Worm (Caenorhabditis elegans): ENCODE results near the gene F56D6.12.

DNA sequence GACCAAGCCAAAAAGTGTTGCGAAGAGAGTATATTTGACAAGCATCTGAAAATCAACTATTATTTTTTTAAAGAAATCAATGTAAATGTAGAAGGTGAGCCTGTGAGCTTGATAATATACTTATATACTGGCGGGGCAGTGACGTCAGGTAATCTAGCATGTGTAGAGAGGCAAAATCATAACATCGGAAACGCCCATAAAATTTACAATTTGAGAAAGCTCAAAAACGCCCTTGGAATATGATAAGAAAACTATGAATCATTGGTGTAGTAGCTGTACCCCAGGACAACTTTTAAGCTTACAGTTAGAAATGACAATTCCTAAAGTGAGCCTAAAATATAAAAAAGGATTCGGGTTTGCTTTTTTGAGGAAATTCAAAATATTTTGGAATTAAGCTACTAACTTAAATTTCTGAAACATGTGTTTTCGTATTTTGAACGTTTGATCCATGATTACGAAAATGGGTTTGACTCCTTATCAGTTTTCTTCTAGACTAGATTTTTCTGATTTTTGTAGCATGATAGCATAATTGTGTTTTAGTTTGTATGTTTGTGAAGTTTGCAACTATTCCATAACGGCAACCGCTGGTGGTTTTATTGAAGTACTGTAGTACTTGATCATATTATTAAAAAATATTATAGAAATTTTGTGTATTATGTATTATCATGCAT lies 33.9 kb downstream of the F56D6.12 start, which contains the start of gene clec-174:
- no peak for TF ChIP-seq tbx-8 (GFP tag; optimal IDR thresholded peaks at IDR 0.05)
- no peak for TF ChIP-seq ces-1 (GFP tag; optimal IDR thresholded peaks at IDR 0.05)
- no peak for TF ChIP-seq pha-4 (tag; optimal IDR thresholded peaks at IDR 0.05)
- TF ChIP-seq lsy-2 (tag; optimal IDR thresholded peaks at IDR 0.05) = no peak
- TF ChIP-seq nhr-12 (tag; optimal IDR thresholded peaks at IDR 0.05) = no peak
- no peak for TF ChIP-seq elt-3 (tag; optimal IDR thresholded peaks at IDR 0.05)
- no peak for TF ChIP-seq drap-1 (GFP tag; optimal IDR thresholded peaks at IDR 0.05)
- TF ChIP-seq mep-1 (tag; optimal IDR thresholded peaks at IDR 0.05) = no peak

Measured in whole organism, mixed stage, embryonic.